Worm (Caenorhabditis elegans) whole organism, early embryonic: ENCODE measurements around the gene dpy-9.

ENCODE experiments used
- F13C5.2 ChIP-seq: sonication (generic microtip); optimal IDR thresholded peaks from 2 replicates; lab custom pipeline; 2017; ENCODE audit warnings: mild to moderate bottlenecking, missing genetic modification characterization, inconsistent platforms, missing compliant biosample characterization
- aly-1 ChIP-seq: sonication (generic microtip); optimal IDR thresholded peaks from 2 replicates; lab custom pipeline; 2016; ENCODE audit warnings: missing genetic modification characterization, missing compliant biosample characterization
- ama-1 ChIP-seq: fragments of 150-350 bp; optimal IDR thresholded peaks from 2 replicates; lab custom pipeline; 2014
- ceh-13 ChIP-seq: fragments of 200-800 bp; sonication (Bioruptor generic); optimal IDR thresholded peaks from 2 replicates; lab custom pipeline; 2018; ENCODE audit warnings: mild to moderate bottlenecking, missing genetic modification characterization, missing compliant biosample characterization
- ceh-36 ChIP-seq: sonication (generic microtip); optimal IDR thresholded peaks from 2 replicates; lab custom pipeline; 2016; ENCODE audit warnings: missing genetic modification characterization, inconsistent platforms, missing compliant biosample characterization
- flt-1 ChIP-seq: fragments of 200-800 bp; sonication (Bioruptor generic); IDR thresholded peaks from 2 replicates; pipeline ENCODE4 v1.3.6; 2022; ENCODE audit warnings: missing genetic modification characterization, missing compliant biosample characterization
- hmbx-1 ChIP-seq: sonication (generic microtip); optimal IDR thresholded peaks from 2 replicates; lab custom pipeline; 2016; ENCODE audit warnings: mild to moderate bottlenecking, missing genetic modification characterization, missing compliant biosample characterization
- sea-1 ChIP-seq: fragments of 200-800 bp; sonication (Bioruptor generic); conservative IDR thresholded peaks from 2 replicates; pipeline ENCODE4 v1.3.6; 2022; ENCODE audit warnings: missing genetic modification characterization, missing compliant biosample characterization

- no peak for TF ChIP-seq ama-1
- no peak for TF ChIP-seq ceh-13 (GFP tag; lab: Kevin White, UChicago)
- TF ChIP-seq flt-1 (GFP tag; lab: Robert Waterston, UW) = no peak
- TF ChIP-seq hmbx-1 (tag; lab: Kevin White, UChicago) = no peak
- 0 out of 2 replicates have a peak, but pooled peaks have one; percentile 48 for TF ChIP-seq sea-1 (GFP tag; lab: Robert Waterston, UW)
- TF ChIP-seq F13C5.2 (tag; lab: Kevin White, UChicago) = peak; percentile 39
- no peak for TF ChIP-seq aly-1 (tag; lab: Kevin White, UChicago)
- no peak for TF ChIP-seq ceh-36 (tag; lab: Kevin White, UChicago)
Observed at ce11 chrIV:261607-262006, 2.6 kb upstream of the dpy-9 start, which contains the start of gene pqbp-1.1.
